Worm (Caenorhabditis elegans) whole organism, L3 larva: ENCODE results near the gene str-39.

ENCODE experiments used
- ZK546.5 ChIP-seq: sonication (generic microtip); optimal IDR thresholded peaks from 2 replicates; lab custom pipeline; 2017; ENCODE audit warnings: missing biosample characterization, missing genetic modification characterization
- ama-1 ChIP-seq: fragments of 150-350 bp; optimal IDR thresholded peaks from 2 replicates; lab custom pipeline; 2018
- ceh-9 ChIP-seq: sonication (generic microtip); optimal IDR thresholded peaks from 2 replicates; lab custom pipeline; 2018; ENCODE audit warnings: missing biosample characterization, missing genetic modification characterization
- elt-1 ChIP-seq: fragments of 150-350 bp; optimal IDR thresholded peaks from 2 replicates; lab custom pipeline; 2014; ENCODE audit warnings: missing biosample characterization, missing genetic modification characterization
- hmg-11 ChIP-seq: sonication (generic microtip); optimal IDR thresholded peaks from 2 replicates; lab custom pipeline; 2016; ENCODE audit warnings: missing genetic modification characterization, missing compliant biosample characterization
- nhr-11 ChIP-seq: fragments of 150-350 bp; optimal IDR thresholded peaks from 2 replicates; lab custom pipeline; 2014; ENCODE audit warnings: missing biosample characterization, missing genetic modification characterization
- nhr-12 ChIP-seq: fragments of 150-350 bp; optimal IDR thresholded peaks from 2 replicates; lab custom pipeline; 2014; ENCODE audit warnings: missing biosample characterization, missing genetic modification characterization
- nhr-237 ChIP-seq: fragments of 150-350 bp; optimal IDR thresholded peaks from 2 replicates; lab custom pipeline; 2014; ENCODE audit warnings: missing biosample characterization, missing genetic modification characterization
- nhr-77 ChIP-seq: fragments of 150-350 bp; optimal IDR thresholded peaks from 2 replicates; lab custom pipeline; 2014; ENCODE audit warnings: missing biosample characterization, missing genetic modification characterization
- pha-4 ChIP-seq: fragments of 150-350 bp; optimal IDR thresholded peaks from 2 replicates; lab custom pipeline; 2014; ENCODE audit warnings: missing biosample characterization, missing genetic modification reagents, missing genetic modification characterization
- tbx-2 ChIP-seq: sonication (generic microtip); optimal IDR thresholded peaks from 2 replicates; lab custom pipeline; 2016; ENCODE audit warnings: mild to moderate bottlenecking, missing genetic modification characterization, missing compliant biosample characterization
- unc-62 ChIP-seq: fragments of 150-350 bp; sonication (generic microtip); optimal IDR thresholded peaks from 4 replicates; lab custom pipeline; 2014; ENCODE audit warnings: missing biosample characterization, missing genetic modification reagents, missing genetic modification characterization

- TF ChIP-seq ama-1 (lab: Kevin White, UChicago), result no peak
- TF ChIP-seq pha-4 (tag; lab: Kevin White, UChicago), result no peak
- TF ChIP-seq nhr-11, result no peak
- TF ChIP-seq nhr-77 (tag; lab: Kevin White, UChicago), result no peak
- TF ChIP-seq nhr-237 (tag; lab: Kevin White, UChicago), result no peak
- TF ChIP-seq ZK546.5 (tag; lab: Kevin White, UChicago), result no peak
- TF ChIP-seq unc-62 (GFP tag; lab: Kevin White, UChicago), result no peak
- no peak for TF ChIP-seq ceh-9 (tag; lab: Kevin White, UChicago)
- no peak for TF ChIP-seq tbx-2 (tag; lab: Kevin White, UChicago)
- TF ChIP-seq nhr-12, result no peak
- no peak for TF ChIP-seq hmg-11 (tag; lab: Kevin White, UChicago)
- TF ChIP-seq elt-1 (tag; lab: Kevin White, UChicago), result no peak
These were observed 48.9 kb downstream of the str-39 start, which contains the start of gene srw-2 for ce11 chrV:2830817-2831216.
